Fruit fly (Drosophila melanogaster): ENCODE measurements around the gene CG11755.

The CG11755 gene

DNA sequence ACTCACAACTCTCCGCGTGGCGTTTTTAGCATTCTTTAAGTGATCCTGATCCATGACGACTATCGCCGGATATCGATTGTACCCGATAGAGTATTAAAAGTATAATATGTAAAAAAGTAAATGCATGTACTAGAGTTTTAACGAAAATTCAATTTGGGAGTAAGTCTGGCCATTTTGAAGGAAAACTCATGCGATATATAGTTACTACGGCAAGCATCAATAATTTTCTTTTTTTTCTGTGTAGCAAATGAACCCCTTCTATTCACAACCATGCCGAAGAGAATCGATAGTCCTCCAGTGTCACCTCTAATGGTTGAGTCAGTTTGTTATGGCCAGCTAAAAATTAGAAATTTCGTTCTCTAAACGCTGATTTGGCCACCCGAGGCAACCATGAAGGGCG, 24.0 kb upstream of the CG11755 start, which contains the start of the genes Sys1 and Dhod (continued):
- TF ChIP-seq CG10431 (GFP tag; optimal IDR thresholded peaks at IDR 0.05), result no peak
- peak; percentile 62 for TF ChIP-seq CG12155 (GFP tag; optimal IDR thresholded peaks at IDR 0.05)
- peak; percentile 51 for TF ChIP-seq al (GFP tag; IDR thresholded peaks at IDR 0.05)
- no peak for TF ChIP-seq CG6813 (GFP tag; optimal IDR thresholded peaks at IDR 0.05)
- TF ChIP-seq CG11247 (GFP tag; IDR thresholded peaks at IDR 0.05), result peak; percentile 57; the same call in 1 of the 2 replicates
- TF ChIP-seq CG1603 (tag; optimal IDR thresholded peaks at IDR 0.05), result peak; percentile 65
- no peak for TF ChIP-seq TFAM (GFP tag; optimal IDR thresholded peaks at IDR 0.05)
- TF ChIP-seq CG9215 (GFP tag; IDR thresholded peaks at IDR 0.05), result peak; percentile 64
- peak; percentile 49 for TF ChIP-seq shn (GFP tag; optimal IDR thresholded peaks at IDR 0.05)
- TF ChIP-seq CG8924 (tag; optimal IDR thresholded peaks at IDR 0.05), result peak; percentile 53
- peak; percentile 69 for TF ChIP-seq Xrp1 (GFP tag; IDR thresholded peaks at IDR 0.05)
- peak; percentile 54 for TF ChIP-seq pzg (GFP tag; optimal IDR thresholded peaks at IDR 0.05)
- TF ChIP-seq Mes4 (GFP tag; optimal IDR thresholded peaks at IDR 0.05), result no peak
- peak; percentile 85 for TF ChIP-seq MBD-R2 (GFP tag; IDR thresholded peaks at IDR 0.05)
- peak; percentile 28 for TF ChIP-seq CG3163 (GFP tag; optimal IDR thresholded peaks at IDR 0.05)
- TF ChIP-seq CG14860 (GFP tag; IDR thresholded peaks at IDR 0.05; ENCODE audit: partially characterized antibody), result peak; percentile 72
- no peak for TF ChIP-seq fd102C (GFP tag; optimal IDR thresholded peaks at IDR 0.05)
- no peak for TF ChIP-seq CG3838 (GFP tag; optimal IDR thresholded peaks at IDR 0.05)
- TF ChIP-seq MTF-1 (GFP tag; optimal IDR thresholded peaks at IDR 0.05; ENCODE audit: borderline replicate concordance), result no peak
- peak; percentile 33; the same call in 1 of the 2 replicates for TF ChIP-seq Taf1 (GFP tag; IDR thresholded peaks at IDR 0.05)
- peak; percentile 40; the same call in 1 of the 2 replicates for TF ChIP-seq klu (GFP tag; IDR thresholded peaks at IDR 0.05)
- peak; percentile 62 for TF ChIP-seq Dad (GFP tag; optimal IDR thresholded peaks at IDR 0.05)
- peak; percentile 34 for TF ChIP-seq Side (GFP tag; optimal IDR thresholded peaks at IDR 0.05)
- peak; percentile 31; the same call in 1 of the 2 replicates for TF ChIP-seq CG17328 (GFP tag; IDR thresholded peaks at IDR 0.05)
- peak; percentile 67 for TF ChIP-seq maf-S (GFP tag; optimal IDR thresholded peaks at IDR 0.05)
- TF ChIP-seq BEAF-32 (GFP tag; optimal IDR thresholded peaks at IDR 0.05), result peak; percentile 86
- TF ChIP-seq sob (GFP tag; IDR thresholded peaks at IDR 0.05), result peak; percentile 78
- TF ChIP-seq corto (GFP tag; optimal IDR thresholded peaks at IDR 0.05), result peak; percentile 60
- no peak for TF ChIP-seq eve (GFP tag; optimal IDR thresholded peaks at IDR 0.05)
- TF ChIP-seq CG14050 (GFP tag; IDR thresholded peaks at IDR 0.05), result no peak
- TF ChIP-seq lola (GFP tag; optimal IDR thresholded peaks at IDR 0.05), result peak in 1 of 3 experiments; percentile 47
- 0 out of 2 replicates have a peak, but pooled peaks have one; percentile 35 for TF ChIP-seq ranshi (GFP tag; IDR thresholded peaks at IDR 0.05)
- peak; percentile 87 for TF ChIP-seq Doc3 (GFP tag; IDR thresholded peaks at IDR 0.05; ENCODE audit: partially characterized antibody)
- TF ChIP-seq Hr51 (GFP tag; optimal IDR thresholded peaks at IDR 0.05), result peak; percentile 52 to 59
- peak; percentile 48 for TF ChIP-seq CG18599 (GFP tag; optimal IDR thresholded peaks at IDR 0.05)
- TF ChIP-seq BtbVII (GFP tag; optimal IDR thresholded peaks at IDR 0.05), result no peak
- peak; percentile 86 for TF ChIP-seq CG2129 (GFP tag; IDR thresholded peaks at IDR 0.05; ENCODE audit: partially characterized antibody)
- TF ChIP-seq HmgZ (tag; optimal IDR thresholded peaks at IDR 0.05), result peak; percentile 76
- no peak for TF ChIP-seq gcm2 (GFP tag; optimal IDR thresholded peaks at IDR 0.05)
- no peak for TF ChIP-seq Hr78 (GFP tag; optimal IDR thresholded peaks at IDR 0.05)
- TF ChIP-seq kay (GFP tag; optimal IDR thresholded peaks at IDR 0.05), result peak; percentile 73
- peak; percentile 26 for TF ChIP-seq scrt (GFP tag; optimal IDR thresholded peaks at IDR 0.05)
- peak; percentile 25 for TF ChIP-seq CG18476 (GFP tag; optimal IDR thresholded peaks at IDR 0.05)
- no peak for TF ChIP-seq CG14965 (GFP tag; optimal IDR thresholded peaks at IDR 0.05; ENCODE audit: borderline replicate concordance)
- peak; percentile 57 for TF ChIP-seq Meics (GFP tag; optimal IDR thresholded peaks at IDR 0.05)
- TF ChIP-seq tup (GFP tag; optimal IDR thresholded peaks at IDR 0.05), result no peak
- peak; percentile 43; the same call in 1 of the 2 replicates for TF ChIP-seq wdn (GFP tag; IDR thresholded peaks at IDR 0.05)
- peak; percentile 49 for TF ChIP-seq PHDP (tag; optimal IDR thresholded peaks at IDR 0.05)
- TF ChIP-seq crol (GFP tag; IDR thresholded peaks at IDR 0.05), result no peak

Measured in whole organism, embryonic.